Fruit fly (Drosophila melanogaster): ENCODE results near the gene CG8745.

Gene CG8745

dm6 chr3L:13862403-13862802, 4.3 kb downstream of the CG8745 start (continued):
- no peak for TF ChIP-seq CG4404 (GFP tag; IDR thresholded peaks at IDR 0.05)
- TF ChIP-seq vfl (GFP tag; optimal IDR thresholded peaks at IDR 0.05): peak; percentile 67
- TF ChIP-seq Ptx1 (GFP tag; IDR thresholded peaks at IDR 0.05): no peak; the same call in none of the 2 replicates
- TF ChIP-seq CG11504 (tag; optimal IDR thresholded peaks at IDR 0.05): no peak
- peak; percentile 87 for TF ChIP-seq CG12155 (GFP tag; optimal IDR thresholded peaks at IDR 0.05)
- TF ChIP-seq eyg (GFP tag; optimal IDR thresholded peaks at IDR 0.05): no peak
- no peak for TF ChIP-seq zen2 (GFP tag; IDR thresholded peaks at IDR 0.05; ENCODE audit: partially characterized antibody)
- peak; percentile 86 for TF ChIP-seq esg (GFP tag; conservative IDR thresholded peaks at IDR 0.05)
- no peak for TF ChIP-seq cad (GFP tag; optimal IDR thresholded peaks at IDR 0.05)
- no peak for TF ChIP-seq PHDP (tag; optimal IDR thresholded peaks at IDR 0.05)
- TF ChIP-seq nau (GFP tag; optimal IDR thresholded peaks at IDR 0.05): no peak
- no peak for TF ChIP-seq Asciz (GFP tag; optimal IDR thresholded peaks at IDR 0.05)
- peak; percentile 67; the same call in 1 of the 2 replicates for TF ChIP-seq ham (GFP tag; IDR thresholded peaks at IDR 0.05)
- no peak for TF ChIP-seq CG9797 (GFP tag; optimal IDR thresholded peaks at IDR 0.05)
- TF ChIP-seq Myb (GFP tag; optimal IDR thresholded peaks at IDR 0.05): peak; percentile 78
- peak; percentile 57 for TF ChIP-seq CG7556 (GFP tag; optimal IDR thresholded peaks at IDR 0.05)
- no peak for TF ChIP-seq Dip2 (GFP tag; IDR thresholded peaks at IDR 0.05)
- peak; percentile 58 for TF ChIP-seq CG8388 (GFP tag; optimal IDR thresholded peaks at IDR 0.05)
- no peak for TF ChIP-seq insv (GFP tag; optimal IDR thresholded peaks at IDR 0.05)
- peak; percentile 88 for TF ChIP-seq CG1233 (GFP tag; optimal IDR thresholded peaks at IDR 0.05)
- peak; percentile 85 for TF ChIP-seq Hr3 (GFP tag; optimal IDR thresholded peaks at IDR 0.05)
- TF ChIP-seq Spps (tag; optimal IDR thresholded peaks at IDR 0.05): no peak
- TF ChIP-seq fu2 (GFP tag; optimal IDR thresholded peaks at IDR 0.05): peak; percentile 77
- no peak for TF ChIP-seq kay (GFP tag; optimal IDR thresholded peaks at IDR 0.05)
- TF ChIP-seq Side (GFP tag; optimal IDR thresholded peaks at IDR 0.05): peak; percentile 76
- peak; percentile 96 for TF ChIP-seq lmd (GFP tag; IDR thresholded peaks at IDR 0.05)
- no peak for TF ChIP-seq Fer1 (GFP tag; optimal IDR thresholded peaks at IDR 0.05)
- TF ChIP-seq phol (tag; optimal IDR thresholded peaks at IDR 0.05): peak; percentile 67
- no peak for TF ChIP-seq h (optimal IDR thresholded peaks at IDR 0.05)
- peak; percentile 89 for TF ChIP-seq tx (GFP tag; optimal IDR thresholded peaks at IDR 0.05)
- TF ChIP-seq CG11696 (GFP tag; IDR thresholded peaks at IDR 0.05): peak; percentile 60; the same call in 1 of the 2 replicates
- peak; percentile 81 for TF ChIP-seq CG16815 (GFP tag; optimal IDR thresholded peaks at IDR 0.05)
- no peak for TF ChIP-seq CG8478 (optimal IDR thresholded peaks at IDR 0.05)
- TF ChIP-seq CG15073 (GFP tag; optimal IDR thresholded peaks at IDR 0.05): peak; percentile 43
- TF ChIP-seq gce (GFP tag; IDR thresholded peaks at IDR 0.05): peak; percentile 64; the same call in 1 of the 3 replicates
- TF ChIP-seq Doc3 (GFP tag; IDR thresholded peaks at IDR 0.05; ENCODE audit: partially characterized antibody): no peak
- peak; percentile 87 for TF ChIP-seq CG11085 (GFP tag; IDR thresholded peaks at IDR 0.05)
- peak; percentile 93 for TF ChIP-seq CG13624 (GFP tag; optimal IDR thresholded peaks at IDR 0.05)
- TF ChIP-seq dm (GFP tag; optimal IDR thresholded peaks at IDR 0.05): peak; percentile 74
- TF ChIP-seq zf30C (GFP tag; optimal IDR thresholded peaks at IDR 0.05): no peak
- TF ChIP-seq CG7928 (GFP tag; optimal IDR thresholded peaks at IDR 0.05): no peak
- TF ChIP-seq tgo (GFP tag; IDR thresholded peaks at IDR 0.05): peak; percentile 81
- TF ChIP-seq CG17359 (tag; optimal IDR thresholded peaks at IDR 0.05): peak; percentile 71
- TF ChIP-seq CG2712 (tag; optimal IDR thresholded peaks at IDR 0.05): peak; percentile 67
- peak; percentile 56 for TF ChIP-seq wek (GFP tag; optimal IDR thresholded peaks at IDR 0.05)
- peak; percentile 81 for TF ChIP-seq CG12659 (GFP tag; optimal IDR thresholded peaks at IDR 0.05)
- peak; percentile 62 for TF ChIP-seq oc (tag; optimal IDR thresholded peaks at IDR 0.05)
- TF ChIP-seq CG1603 (tag; optimal IDR thresholded peaks at IDR 0.05): peak; percentile 91
- TF ChIP-seq zfh2 (GFP tag; optimal IDR thresholded peaks at IDR 0.05): peak; percentile 87
- peak; percentile 83 for TF ChIP-seq CG18619 (GFP tag; optimal IDR thresholded peaks at IDR 0.05)
- peak; percentile 72 for TF ChIP-seq CG12391 (tag; optimal IDR thresholded peaks at IDR 0.05)
- no peak for TF ChIP-seq gro (GFP tag; optimal IDR thresholded peaks at IDR 0.05)

Measured in whole organism, embryonic.